Worm (Caenorhabditis elegans) whole organism, L3 larva: Measurements from ENCODE around the gene rpc-2.

ENCODE experiments used
- ZK546.5 ChIP-seq: sonication (generic microtip); optimal IDR thresholded peaks from 2 replicates; lab custom pipeline; 2017; ENCODE audit warnings: missing biosample characterization, missing genetic modification characterization
- ceh-82 ChIP-seq: fragments of 150-350 bp; optimal IDR thresholded peaks from 2 replicates; lab custom pipeline; 2014; ENCODE audit warnings: missing biosample characterization, missing genetic modification characterization
- ceh-9 ChIP-seq: sonication (generic microtip); optimal IDR thresholded peaks from 2 replicates; lab custom pipeline; 2018; ENCODE audit warnings: missing biosample characterization, missing genetic modification characterization
- daf-12 ChIP-seq: fragments of 150-350 bp; optimal IDR thresholded peaks from 2 replicates; lab custom pipeline; 2014; ENCODE audit warnings: missing biosample characterization, missing genetic modification reagents, missing genetic modification characterization
- elt-1 ChIP-seq: fragments of 150-350 bp; optimal IDR thresholded peaks from 2 replicates; lab custom pipeline; 2014; ENCODE audit warnings: missing biosample characterization, missing genetic modification characterization
- jun-1 ChIP-seq: fragments of 150-350 bp; optimal IDR thresholded peaks from 2 replicates; lab custom pipeline; 2014; ENCODE audit warnings: missing biosample characterization, missing genetic modification reagents, missing genetic modification characterization
- mml-1 ChIP-seq: fragments of 150-350 bp; sonication (generic microtip); optimal IDR thresholded peaks from 3 replicates; lab custom pipeline; 2014; ENCODE audit warnings: missing biosample characterization, missing genetic modification characterization
- nhr-12 ChIP-seq: fragments of 150-350 bp; optimal IDR thresholded peaks from 2 replicates; lab custom pipeline; 2014; ENCODE audit warnings: missing biosample characterization, missing genetic modification characterization
- nhr-28 ChIP-seq: fragments of 150-350 bp; optimal IDR thresholded peaks from 2 replicates; lab custom pipeline; 2014; ENCODE audit warnings: missing biosample characterization, missing genetic modification characterization
- nhr-76 ChIP-seq: fragments of 150-350 bp; sonication (generic microtip); optimal IDR thresholded peaks from 5 replicates; lab custom pipeline; 2014; ENCODE audit warnings: missing biosample characterization, missing genetic modification characterization
- pqm-1 ChIP-seq: fragments of 150-350 bp; optimal IDR thresholded peaks from 2 replicates; lab custom pipeline; 2017; ENCODE audit warnings: missing biosample characterization, missing genetic modification characterization, inconsistent platforms
- unc-62 ChIP-seq: fragments of 150-350 bp; sonication (generic microtip); optimal IDR thresholded peaks from 4 replicates; lab custom pipeline; 2014; ENCODE audit warnings: missing biosample characterization, missing genetic modification reagents, missing genetic modification characterization
- zag-1 ChIP-seq: fragments of 150-350 bp; optimal IDR thresholded peaks from 2 replicates; lab custom pipeline; 2014; ENCODE audit warnings: missing biosample characterization, missing genetic modification characterization
- ztf-4 ChIP-seq: fragments of 150-350 bp; optimal IDR thresholded peaks from 2 replicates; lab custom pipeline; 2014; ENCODE audit warnings: missing biosample characterization, missing genetic modification characterization

DNA sequence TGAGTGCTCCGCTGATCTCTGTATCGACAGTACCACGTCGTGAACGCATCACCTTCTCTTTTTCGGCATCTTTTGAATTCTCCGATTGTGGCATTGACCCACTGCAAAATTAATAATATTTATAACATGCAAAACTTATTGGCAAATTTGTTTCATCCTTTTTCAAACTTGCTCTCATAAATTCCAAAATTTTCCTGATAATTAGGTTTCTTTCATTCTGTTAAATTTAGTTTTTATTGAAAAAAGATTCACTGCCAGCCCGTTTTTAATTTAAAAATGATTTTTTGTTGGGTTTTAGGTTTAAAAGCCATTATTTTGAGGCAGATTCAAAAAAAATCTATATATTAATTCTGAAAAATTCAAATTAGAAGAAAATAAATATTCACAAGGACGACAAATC is 42.8 kb downstream of the rpc-2 start, which contains the start of gene wdr-37:
- no peak for TF ChIP-seq ztf-4 (tag; lab: Kevin White, UChicago)
- no peak for TF ChIP-seq pqm-1
- no peak for TF ChIP-seq daf-12 (tag; lab: Kevin White, UChicago)
- TF ChIP-seq nhr-76 (tag; lab: Kevin White, UChicago) = no peak
- TF ChIP-seq mml-1 (tag; lab: Kevin White, UChicago) = no peak
- no peak for TF ChIP-seq ceh-9
- TF ChIP-seq nhr-28 (tag; lab: Kevin White, UChicago) = no peak
- TF ChIP-seq unc-62 (GFP tag; lab: Kevin White, UChicago) = no peak
- TF ChIP-seq nhr-12 = no peak
- no peak for TF ChIP-seq elt-1 (tag; lab: Kevin White, UChicago)
- TF ChIP-seq zag-1 (tag; lab: Kevin White, UChicago) = no peak
- TF ChIP-seq ZK546.5 = no peak
- TF ChIP-seq ceh-82 = no peak
- TF ChIP-seq jun-1 (tag; lab: Kevin White, UChicago) = no peak
